Fruit fly (Drosophila melanogaster): ENCODE data around the gene comm.

dm6 chr3L:15755114-15755513 is 26.9 kb upstream of the comm start:
- no peak for TF ChIP-seq CG8478 (optimal IDR thresholded peaks at IDR 0.05)
- TF ChIP-seq CTCF (optimal IDR thresholded peaks at IDR 0.05), result no peak
